Worm (Caenorhabditis elegans) whole organism, midembryonic: ENCODE measurements around the gene str-113.
"Not testable (repeated sequence)": the region's sequence is repeated elsewhere in the genome, so short reads cannot be mapped to it uniquely, and the experiment has no call there.

Source experiments
- T22C8.4 ChIP-seq: fragments of 200-800 bp; sonication (Bioruptor generic); IDR thresholded peaks from 2 replicates; pipeline ENCODE4 v1.3.6; 2022; ENCODE audit warnings: missing genetic modification characterization, missing compliant biosample characterization
- cog-1 ChIP-seq: sonication (generic microtip); optimal IDR thresholded peaks from 2 replicates; lab custom pipeline; 2016; ENCODE audit warnings: missing genetic modification characterization, missing compliant biosample characterization
- flt-1 ChIP-seq: fragments of 200-800 bp; sonication (Bioruptor generic); IDR thresholded peaks from 2 replicates; pipeline ENCODE4 v1.3.6; 2022; ENCODE audit warnings: missing genetic modification characterization, missing compliant biosample characterization
- klf-2 ChIP-seq: fragments of 200-800 bp; sonication (Bioruptor generic); conservative IDR thresholded peaks from 2 replicates; pipeline ENCODE4 v1.3.6; 2022; ENCODE audit warnings: missing genetic modification reagents, missing genetic modification characterization, missing compliant biosample characterization
- med-1 ChIP-seq: sonication (generic microtip); optimal IDR thresholded peaks from 2 replicates; lab custom pipeline; 2017; ENCODE audit warnings: missing genetic modification characterization, mild to moderate bottlenecking, missing compliant biosample characterization, antibody characterized with exemption, missing genetic modification reagents; ENCODE audit not compliant: insufficient read depth
- ref-1 ChIP-seq: fragments of 200-800 bp; sonication (Bioruptor generic); conservative IDR thresholded peaks from 2 replicates; pipeline ENCODE4 v1.3.6; 2022; ENCODE audit warnings: missing genetic modification reagents, missing genetic modification characterization, missing compliant biosample characterization
- tab-1 ChIP-seq: fragments of 200-800 bp; sonication (Bioruptor generic); IDR thresholded peaks from 2 replicates; pipeline ENCODE4 v1.3.6; 2022; ENCODE audit warnings: missing genetic modification characterization, missing compliant biosample characterization
- ztf-23 ChIP-seq: fragments of 200-800 bp; sonication (Bioruptor generic); IDR thresholded peaks from 2 replicates; pipeline ENCODE4 v1.3.6; 2022; ENCODE audit warnings: missing genetic modification reagents, missing genetic modification characterization, missing compliant biosample characterization
- ztf-29 ChIP-seq: fragments of 200-800 bp; sonication (Bioruptor generic); IDR thresholded peaks from 2 replicates; pipeline ENCODE4 v1.3.6; 2022; ENCODE audit warnings: missing genetic modification reagents, missing genetic modification characterization, missing compliant biosample characterization

The str-113 gene

ce11 chrV:3639873-3640272 lies 26.9 kb downstream of the str-113 start:
- TF ChIP-seq tab-1 (GFP tag; lab: Robert Waterston, UW) (no peak), flt-1 (no peak), ztf-29 (GFP tag; lab: Robert Waterston, UW) (no peak), ref-1 (GFP tag; lab: Robert Waterston, UW) (no peak), ztf-23 (no peak), cog-1 (tag; lab: Kevin White, UChicago) (no peak)

ce11 chrV:3637086-3637485 lies 29.7 kb downstream of the str-113 start, which contains the start of gene srx-41:
Gene srx-41 (minus strand): TSS chrV:3637186.
- no peak for TF ChIP-seq ztf-29 (GFP tag; lab: Robert Waterston, UW)
- no peak for TF ChIP-seq tab-1 (GFP tag; lab: Robert Waterston, UW)
- no peak for TF ChIP-seq T22C8.4 (GFP tag; lab: Robert Waterston, UW)
- TF ChIP-seq med-1 (GFP tag; lab: Kevin White, UChicago), result no peak
- TF ChIP-seq klf-2 (GFP tag; lab: Robert Waterston, UW), result no peak
- TF ChIP-seq cog-1 (tag; lab: Kevin White, UChicago), result no peak
- no peak for TF ChIP-seq flt-1
- TF ChIP-seq ref-1 (GFP tag; lab: Robert Waterston, UW), result no peak
- TF ChIP-seq ztf-23, result no peak

- TF ChIP-seq ztf-23 (no peak), cog-1 (tag; lab: Kevin White, UChicago) (no peak), ztf-29 (GFP tag; lab: Robert Waterston, UW) (no peak), flt-1 (no peak), T22C8.4 (GFP tag; lab: Robert Waterston, UW) (no peak), ref-1 (GFP tag; lab: Robert Waterston, UW) (no peak), med-1 (GFP tag; lab: Kevin White, UChicago) (no peak), tab-1 (GFP tag; lab: Robert Waterston, UW) (no peak)
Measured at ce11 chrV:3634293-3635016, 32.3 kb downstream of the str-113 start.

- TF ChIP-seq T22C8.4 (GFP tag; lab: Robert Waterston, UW), result no peak
- TF ChIP-seq tab-1 (GFP tag; lab: Robert Waterston, UW), result no peak
- no peak for TF ChIP-seq ref-1 (GFP tag; lab: Robert Waterston, UW)
Measured at ce11 chrV:3633041-3633440, 33.7 kb downstream of the str-113 start, which contains the start of gene F59B1.2. Gene F59B1.2 (plus strand): TSS chrV:3633341.

ce11 chrV:3632249-3633030 lies 34.3 kb downstream of the str-113 start:
- TF ChIP-seq ztf-23, result no peak
- no peak for TF ChIP-seq cog-1 (tag; lab: Kevin White, UChicago)
- TF ChIP-seq flt-1, result no peak
- no peak for TF ChIP-seq ref-1 (GFP tag; lab: Robert Waterston, UW)
- TF ChIP-seq med-1 (GFP tag; lab: Kevin White, UChicago), result no peak
- no peak for TF ChIP-seq T22C8.4 (GFP tag; lab: Robert Waterston, UW)
- TF ChIP-seq tab-1 (GFP tag; lab: Robert Waterston, UW), result no peak
- no peak for TF ChIP-seq ztf-29 (GFP tag; lab: Robert Waterston, UW)
- no peak for TF ChIP-seq klf-2 (GFP tag; lab: Robert Waterston, UW)

ce11 chrV:3631591-3631990 lies 35.2 kb downstream of the str-113 start, which contains the start of gene F59B1.6:
Gene F59B1.6 (minus strand): TSS chrV:3631691.
- TF ChIP-seq cog-1 (tag; lab: Kevin White, UChicago) (no peak), ztf-23 (no peak), klf-2 (GFP tag; lab: Robert Waterston, UW) (no peak), flt-1 (no peak), tab-1 (GFP tag; lab: Robert Waterston, UW) (no peak), T22C8.4 (GFP tag; lab: Robert Waterston, UW) (no peak), ztf-29 (GFP tag; lab: Robert Waterston, UW) (no peak), med-1 (GFP tag; lab: Kevin White, UChicago) (no peak), ref-1 (GFP tag; lab: Robert Waterston, UW) (no peak)

- TF ChIP-seq cog-1 (tag; lab: Kevin White, UChicago) (no peak), ref-1 (GFP tag; lab: Robert Waterston, UW) (no peak), T22C8.4 (GFP tag; lab: Robert Waterston, UW) (no peak), klf-2 (GFP tag; lab: Robert Waterston, UW) (no peak), ztf-23 (no peak), tab-1 (GFP tag; lab: Robert Waterston, UW) (no peak), ztf-29 (GFP tag; lab: Robert Waterston, UW) (no peak), flt-1 (no peak), med-1 (GFP tag; lab: Kevin White, UChicago) (no peak)
Measured at ce11 chrV:3626944-3627343, 39.8 kb downstream of the str-113 start, which contains the start of gene F59B1.4. Gene F59B1.4 (minus strand): TSS chrV:3627044.

ce11 chrV:3620608-3621007 lies 46.2 kb downstream of the str-113 start, which contains the start of gene srx-93:
Gene srx-93 (minus strand): TSS chrV:3620708.
- TF ChIP-seq tab-1 (GFP tag; lab: Robert Waterston, UW); cog-1 (tag; lab: Kevin White, UChicago); ztf-29 (GFP tag; lab: Robert Waterston, UW): not testable (repeated sequence)

- TF ChIP-seq T22C8.4 (GFP tag; lab: Robert Waterston, UW) (no peak), ztf-29 (GFP tag; lab: Robert Waterston, UW) (no peak), klf-2 (GFP tag; lab: Robert Waterston, UW) (no peak), tab-1 (GFP tag; lab: Robert Waterston, UW) (no peak), med-1 (GFP tag; lab: Kevin White, UChicago) (no peak), cog-1 (tag; lab: Kevin White, UChicago) (no peak), ztf-23 (no peak), ref-1 (GFP tag; lab: Robert Waterston, UW) (no peak)
Measured at ce11 chrV:3616844-3617243, 49.9 kb downstream of the str-113 start.
